Worm (Caenorhabditis elegans) whole organism, young adult: ENCODE data around the gene evl-14.

Source experiments
- B0336.3 ChIP-seq: fragments of 200-800 bp; sonication (Bioruptor generic); IDR thresholded peaks from 2 replicates; pipeline ENCODE4 v1.3.6; 2022; ENCODE audit warnings: missing genetic modification characterization, missing compliant biosample characterization
- C06A6.2 ChIP-seq: fragments of 200-800 bp; sonication (Bioruptor generic); conservative IDR thresholded peaks from 2 replicates; pipeline ENCODE4 v1.3.6; 2022; ENCODE audit warnings: missing genetic modification characterization, missing compliant biosample characterization
- D2030.7 ChIP-seq: fragments of 200-800 bp; sonication (Bioruptor generic); IDR thresholded peaks from 2 replicates; pipeline ENCODE4 v1.3.6; 2022; ENCODE audit warnings: missing genetic modification reagents, missing genetic modification characterization, missing compliant biosample characterization
- F23B12.7 ChIP-seq: sonication (generic microtip); optimal IDR thresholded peaks from 2 replicates; lab custom pipeline; 2017; ENCODE audit warnings: missing genetic modification characterization, mild to moderate bottlenecking, missing compliant biosample characterization, antibody characterized with exemption, moderate library complexity; ENCODE audit not compliant: insufficient read depth
- F37B4.10 ChIP-seq: fragments of 200-800 bp; sonication (Bioruptor generic); IDR thresholded peaks from 2 replicates; pipeline ENCODE4 v1.3.6; 2022; ENCODE audit warnings: missing genetic modification characterization, missing compliant biosample characterization
- F39B2.1 ChIP-seq: fragments of 200-800 bp; sonication (Bioruptor generic); IDR thresholded peaks from 2 replicates; pipeline ENCODE4 v1.3.6; 2022; ENCODE audit warnings: missing genetic modification reagents, missing genetic modification characterization, missing compliant biosample characterization
- F52B5.7 ChIP-seq: sonication (generic microtip); optimal IDR thresholded peaks from 2 replicates; lab custom pipeline; 2016; ENCODE audit warnings: mild to moderate bottlenecking, missing genetic modification characterization, missing compliant biosample characterization
- F55B11.4 ChIP-seq: sonication (generic microtip); optimal IDR thresholded peaks from 2 replicates; lab custom pipeline; 2016; ENCODE audit warnings: missing compliant biosample characterization, missing genetic modification characterization, borderline replicate concordance; ENCODE audit not compliant: insufficient read depth
- F57A8.1 ChIP-seq: fragments of 200-800 bp; sonication (Bioruptor generic); optimal IDR thresholded peaks from 2 replicates; lab custom pipeline; 2018; ENCODE audit warnings: mild to moderate bottlenecking, missing genetic modification characterization, moderate library complexity, missing compliant biosample characterization
- K11D2.4 ChIP-seq: fragments of 200-800 bp; sonication (Bioruptor generic); IDR thresholded peaks from 2 replicates; pipeline ENCODE4 v1.3.6; 2022; ENCODE audit warnings: missing genetic modification reagents, missing genetic modification characterization, missing compliant biosample characterization
- Y67H2A.10 ChIP-seq: fragments of 200-800 bp; sonication (Bioruptor generic); conservative IDR thresholded peaks from 2 replicates; pipeline ENCODE4 v1.3.6; 2022; ENCODE audit warnings: missing genetic modification reagents, missing genetic modification characterization, missing compliant biosample characterization
- Y79H2A.3 ChIP-seq: fragments of 200-800 bp; sonication (Bioruptor generic); conservative IDR thresholded peaks from 2 replicates; pipeline ENCODE4 v1.3.6; 2022; ENCODE audit warnings: missing genetic modification reagents, missing genetic modification characterization, missing compliant biosample characterization
- ZK185.1 ChIP-seq: sonication (generic microtip); optimal IDR thresholded peaks from 2 replicates; lab custom pipeline; 2016; ENCODE audit warnings: mild to moderate bottlenecking, missing genetic modification characterization, missing compliant biosample characterization; ENCODE audit not compliant: poor library complexity, severe bottlenecking
- akir-1 ChIP-seq: fragments of 200-800 bp; sonication (Bioruptor generic); optimal IDR thresholded peaks from 2 replicates; lab custom pipeline; 2018; ENCODE audit warnings: mild to moderate bottlenecking, missing genetic modification characterization, moderate library complexity, missing compliant biosample characterization
- athp-1 ChIP-seq: sonication (generic microtip); optimal IDR thresholded peaks from 2 replicates; lab custom pipeline; 2017; ENCODE audit warnings: mild to moderate bottlenecking, missing genetic modification characterization, missing compliant biosample characterization
- attf-3 ChIP-seq: fragments of 200-800 bp; sonication (Bioruptor generic); conservative IDR thresholded peaks from 2 replicates; pipeline ENCODE4 v1.3.6; 2022; ENCODE audit warnings: missing genetic modification reagents, missing genetic modification characterization, missing compliant biosample characterization
- attf-6 ChIP-seq: fragments of 200-800 bp; sonication (Bioruptor generic); IDR thresholded peaks from 2 replicates; pipeline ENCODE4 v1.3.6; 2022; ENCODE audit warnings: missing genetic modification reagents, missing genetic modification characterization, missing compliant biosample characterization
- ceh-79 ChIP-seq: sonication (generic microtip); optimal IDR thresholded peaks from 2 replicates; lab custom pipeline; 2017; ENCODE audit warnings: mild to moderate bottlenecking, missing genetic modification characterization, missing compliant biosample characterization
- ceh-91 ChIP-seq: fragments of 200-800 bp; sonication (Bioruptor generic); IDR thresholded peaks from 2 replicates; pipeline ENCODE4 v1.3.6; 2022; ENCODE audit warnings: missing genetic modification reagents, missing genetic modification characterization, missing compliant biosample characterization
- die-1 ChIP-seq: sonication (generic microtip); optimal IDR thresholded peaks from 2 replicates; lab custom pipeline; 2016; ENCODE audit warnings: missing genotype, mild to moderate bottlenecking, missing genetic modification characterization, missing compliant biosample characterization
- dox-1 ChIP-seq: fragments of 200-800 bp; sonication (Bioruptor generic); IDR thresholded peaks from 2 replicates; pipeline ENCODE4 v1.3.6; 2022; ENCODE audit warnings: missing genetic modification reagents, missing genetic modification characterization, missing compliant biosample characterization
- egl-44 ChIP-seq: fragments of 200-800 bp; sonication (Bioruptor generic); IDR thresholded peaks from 2 replicates; pipeline ENCODE4 v1.3.6; 2022; ENCODE audit warnings: missing genetic modification reagents, missing genetic modification characterization, missing compliant biosample characterization
- egrh-3 ChIP-seq: fragments of 200-800 bp; sonication (Bioruptor generic); IDR thresholded peaks from 2 replicates; pipeline ENCODE4 v1.3.6; 2022; ENCODE audit warnings: missing genetic modification reagents, missing genetic modification characterization, missing compliant biosample characterization
- ekl-4 ChIP-seq: fragments of 200-800 bp; sonication (Bioruptor generic); IDR thresholded peaks from 2 replicates; pipeline ENCODE4 v1.3.6; 2022; ENCODE audit warnings: missing genetic modification reagents, missing genetic modification characterization, missing compliant biosample characterization
- ets-4 ChIP-seq: fragments of 200-800 bp; sonication (Bioruptor generic); optimal IDR thresholded peaks from 2 replicates; lab custom pipeline; 2018; ENCODE audit warnings: mild to moderate bottlenecking, missing genetic modification characterization, missing compliant biosample characterization
- him-1 ChIP-seq: sonication (generic microtip); optimal IDR thresholded peaks from 2 replicates; lab custom pipeline; 2016; ENCODE audit warnings: missing genotype, missing genetic modification reagents, missing genetic modification characterization, missing compliant biosample characterization
- hlh-26 ChIP-seq: fragments of 200-800 bp; sonication (Bioruptor generic); conservative IDR thresholded peaks from 2 replicates; pipeline ENCODE4 v1.3.6; 2022; ENCODE audit warnings: missing genetic modification reagents, missing genetic modification characterization, missing compliant biosample characterization
- hrde-1 ChIP-seq: sonication (generic microtip); optimal IDR thresholded peaks from 2 replicates; lab custom pipeline; 2016; ENCODE audit warnings: missing genetic modification characterization, mild to moderate bottlenecking, missing compliant biosample characterization, moderate library complexity, missing genotype, missing genetic modification reagents, borderline replicate concordance
- let-526 ChIP-seq: fragments of 200-800 bp; sonication (Bioruptor generic); IDR thresholded peaks from 2 replicates; pipeline ENCODE4 v1.3.6; 2022; ENCODE audit warnings: missing genetic modification reagents, missing genetic modification characterization, missing compliant biosample characterization
- lir-1 ChIP-seq: fragments of 200-800 bp; sonication (Bioruptor generic); conservative IDR thresholded peaks from 2 replicates; pipeline ENCODE4 v1.3.6; 2022; ENCODE audit warnings: missing genetic modification reagents, missing genetic modification characterization, missing compliant biosample characterization
- madf-3 ChIP-seq: fragments of 200-800 bp; sonication (Bioruptor generic); IDR thresholded peaks from 2 replicates; pipeline ENCODE4 v1.3.6; 2022; ENCODE audit warnings: missing genetic modification reagents, missing genetic modification characterization, missing compliant biosample characterization
- mcd-1 ChIP-seq: fragments of 200-800 bp; sonication (Bioruptor generic); IDR thresholded peaks from 2 replicates; pipeline ENCODE4 v1.3.6; 2022; ENCODE audit warnings: missing genetic modification reagents, missing genetic modification characterization, missing compliant biosample characterization
- mes-4 ChIP-seq: sonication (generic microtip); optimal IDR thresholded peaks from 2 replicates; lab custom pipeline; 2016; ENCODE audit warnings: missing genotype, missing genetic modification characterization, missing compliant biosample characterization
- mxl-1 ChIP-seq: sonication (generic microtip); optimal IDR thresholded peaks from 2 replicates; lab custom pipeline; 2016; ENCODE audit warnings: missing genetic modification characterization, missing compliant biosample characterization
- nfyb-1 ChIP-seq: fragments of 200-800 bp; sonication (Bioruptor generic); IDR thresholded peaks from 2 replicates; pipeline ENCODE4 v1.3.6; 2022; ENCODE audit warnings: missing genetic modification reagents, missing genetic modification characterization, missing compliant biosample characterization
- nhr-80 ChIP-seq: sonication (generic microtip); optimal IDR thresholded peaks from 2 replicates; lab custom pipeline; 2016; ENCODE audit warnings: missing genetic modification characterization, missing compliant biosample characterization
- nhr-90 ChIP-seq: sonication (generic microtip); optimal IDR thresholded peaks from 2 replicates; lab custom pipeline; 2016; ENCODE audit warnings: missing genotype, mild to moderate bottlenecking, missing genetic modification characterization, missing compliant biosample characterization
- pbrm-1 ChIP-seq: fragments of 200-800 bp; sonication (Bioruptor generic); IDR thresholded peaks from 2 replicates; pipeline ENCODE4 v1.3.6; 2022; ENCODE audit warnings: missing genetic modification reagents, missing genetic modification characterization, missing compliant biosample characterization
- rec-8 ChIP-seq, 2 experiments: sonication (generic microtip); optimal IDR thresholded peaks; 2 replicates each; lab custom pipeline; 2016; ENCODE audit warnings: mild to moderate bottlenecking in 2 of 2, missing genetic modification characterization in 2 of 2, missing genetic modification reagents in 2 of 2, missing genotype in 2 of 2, missing biosample characterization in 1 of 2, missing compliant biosample characterization in 1 of 2, moderate library complexity in 1 of 2
- snpc-1.1 ChIP-seq: sonication (generic microtip); optimal IDR thresholded peaks from 2 replicates; lab custom pipeline; 2017; ENCODE audit warnings: missing genetic modification characterization, mild to moderate bottlenecking, missing compliant biosample characterization, antibody characterized with exemption, moderate library complexity, missing genotype, missing genetic modification reagents; ENCODE audit not compliant: insufficient read depth
- snpc-3.4 ChIP-seq: sonication (generic microtip); optimal IDR thresholded peaks from 2 replicates; lab custom pipeline; 2017; ENCODE audit warnings: missing genetic modification characterization, mild to moderate bottlenecking, missing compliant biosample characterization, antibody characterized with exemption, moderate library complexity, missing genotype, missing genetic modification reagents
- somi-1 ChIP-seq: fragments of 200-800 bp; sonication (Bioruptor generic); optimal IDR thresholded peaks from 2 replicates; lab custom pipeline; 2018; ENCODE audit warnings: mild to moderate bottlenecking, missing genetic modification characterization, missing compliant biosample characterization
- sptf-2 ChIP-seq: fragments of 200-800 bp; sonication (Bioruptor generic); optimal IDR thresholded peaks from 2 replicates; lab custom pipeline; 2018; ENCODE audit warnings: mild to moderate bottlenecking, missing genetic modification characterization, missing compliant biosample characterization
- tbx-9 ChIP-seq: sonication (generic microtip); optimal IDR thresholded peaks from 2 replicates; lab custom pipeline; 2016; ENCODE audit warnings: borderline replicate concordance, missing genetic modification characterization, inconsistent platforms, missing compliant biosample characterization
- zim-3 ChIP-seq: sonication (generic microtip); optimal IDR thresholded peaks from 2 replicates; lab custom pipeline; 2017; ENCODE audit warnings: mild to moderate bottlenecking, missing genetic modification characterization, moderate library complexity, missing compliant biosample characterization
- ztf-25 ChIP-seq: fragments of 200-800 bp; sonication (Bioruptor generic); IDR thresholded peaks from 2 replicates; pipeline ENCODE4 v1.3.6; 2022; ENCODE audit warnings: missing genetic modification reagents, missing genetic modification characterization, missing compliant biosample characterization
- ztf-26 ChIP-seq: sonication (generic microtip); optimal IDR thresholded peaks from 2 replicates; lab custom pipeline; 2017; ENCODE audit warnings: missing genetic modification characterization, missing compliant biosample characterization

The evl-14 gene

DNA sequence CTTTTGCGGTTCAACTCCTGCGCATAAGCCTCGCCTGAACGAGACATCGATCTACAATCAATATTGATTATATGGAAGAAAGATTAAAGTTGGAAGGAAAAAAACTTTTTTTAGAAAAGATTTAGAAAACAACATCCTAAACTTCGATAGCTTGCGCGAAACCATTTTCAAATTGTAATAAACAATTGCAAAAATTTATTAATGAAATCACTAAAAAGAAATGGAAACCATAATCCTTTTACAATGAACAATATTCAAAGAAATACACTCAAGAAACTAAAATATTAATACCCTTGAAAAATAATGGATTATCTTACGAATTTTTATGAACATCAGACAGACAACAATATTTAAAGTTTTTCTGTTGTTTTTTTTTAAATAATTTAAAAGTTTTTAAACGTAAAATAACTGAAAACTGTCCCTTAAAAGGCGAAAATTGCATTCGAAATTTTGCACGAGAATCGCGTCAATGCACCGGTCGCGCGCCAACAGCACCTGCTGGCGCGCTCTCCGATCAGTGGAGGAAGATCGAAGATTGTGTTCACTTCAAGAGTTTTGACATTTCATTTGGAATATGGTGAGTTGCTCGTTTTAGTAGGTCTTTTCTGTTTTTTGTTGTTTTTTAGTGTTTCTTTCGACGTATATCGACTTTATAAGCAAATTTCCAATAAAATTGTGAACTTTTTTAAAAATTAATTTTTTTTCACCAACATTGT, 43.5 kb downstream of the evl-14 start, which contains the start of the genes sftb-1 and R10E4.1 (continued):
- TF ChIP-seq ZK185.1: no peak
- peak; percentile 55; the same call in 1 of the 2 replicates for TF ChIP-seq pbrm-1
- 0 out of 2 replicates have a peak, but pooled peaks have one; percentile 29 for TF ChIP-seq C06A6.2 (GFP tag; lab: Robert Waterston, UW)
- TF ChIP-seq somi-1: no peak
- no peak for TF ChIP-seq nhr-90 (tag; lab: Kevin White, UChicago)
- no peak for TF ChIP-seq athp-1 (tag; lab: Kevin White, UChicago)
- TF ChIP-seq mxl-1 (tag; lab: Kevin White, UChicago): no peak
- no peak for TF ChIP-seq attf-6 (GFP tag; lab: Robert Waterston, UW)
- no peak for TF ChIP-seq snpc-1.1 (tag; lab: Kevin White, UChicago)
- TF ChIP-seq dox-1: peak; percentile 74
- no peak for TF ChIP-seq tbx-9 (tag; lab: Kevin White, UChicago)
- TF ChIP-seq sptf-2 (GFP tag; lab: Kevin White, UChicago): no peak
- TF ChIP-seq mcd-1: peak; percentile 75
- TF ChIP-seq F39B2.1 (GFP tag; lab: Robert Waterston, UW): no peak
- TF ChIP-seq lir-1 (GFP tag; lab: Robert Waterston, UW): no peak
- TF ChIP-seq egrh-3 (GFP tag; lab: Robert Waterston, UW): no peak
- TF ChIP-seq ceh-91 (GFP tag; lab: Robert Waterston, UW): no peak
- TF ChIP-seq zim-3: no peak
- no peak for TF ChIP-seq F55B11.4 (tag; lab: Kevin White, UChicago)
- TF ChIP-seq madf-3 (GFP tag; lab: Robert Waterston, UW): no peak
- TF ChIP-seq F37B4.10 (GFP tag; lab: Robert Waterston, UW): no peak
- TF ChIP-seq B0336.3 (GFP tag; lab: Robert Waterston, UW): peak; percentile 41; the same call in 1 of the 2 replicates
- TF ChIP-seq die-1 (tag; lab: Kevin White, UChicago): no peak
- TF ChIP-seq nhr-80 (tag; lab: Kevin White, UChicago): peak; percentile 23
- no peak for TF ChIP-seq F52B5.7
- no peak for TF ChIP-seq hlh-26 (GFP tag; lab: Robert Waterston, UW)
- TF ChIP-seq ceh-79 (tag; lab: Kevin White, UChicago): no peak
- no peak for TF ChIP-seq mes-4 (tag; lab: Kevin White, UChicago)
- TF ChIP-seq F57A8.1 (GFP tag; lab: Kevin White, UChicago): no peak
- peak; percentile 27 for TF ChIP-seq F23B12.7 (tag; lab: Kevin White, UChicago)
- no peak for TF ChIP-seq akir-1
- no peak for TF ChIP-seq ekl-4 (GFP tag; lab: Robert Waterston, UW)
- no peak for TF ChIP-seq ztf-25 (GFP tag; lab: Robert Waterston, UW)
- TF ChIP-seq Y79H2A.3 (GFP tag; lab: Robert Waterston, UW): no peak
- no peak for TF ChIP-seq attf-3 (GFP tag; lab: Robert Waterston, UW)
- TF ChIP-seq egl-44: no peak
- no peak for TF ChIP-seq hrde-1 (tag; lab: Kevin White, UChicago)
- TF ChIP-seq D2030.7 (GFP tag; lab: Robert Waterston, UW): 0 out of 2 replicates have a peak, but pooled peaks have one; percentile 12
- TF ChIP-seq snpc-3.4: no peak
- TF ChIP-seq let-526 (GFP tag; lab: Robert Waterston, UW): no peak
- no peak for TF ChIP-seq Y67H2A.10 (GFP tag; lab: Robert Waterston, UW)
- no peak for TF ChIP-seq rec-8 (tag; optimal IDR thresholded peaks at IDR 0.05; lab: Kevin White, UChicago)
- no peak for TF ChIP-seq him-1 (tag; lab: Kevin White, UChicago)
- no peak for TF ChIP-seq ztf-26 (tag; lab: Kevin White, UChicago)
- no peak for TF ChIP-seq K11D2.4 (GFP tag; lab: Robert Waterston, UW)
- TF ChIP-seq nfyb-1 (GFP tag; lab: Robert Waterston, UW): 0 out of 2 replicates have a peak, but pooled peaks have one; percentile 21
- no peak for TF ChIP-seq ets-4 (GFP tag; lab: Kevin White, UChicago)
